Fruit fly (Drosophila melanogaster) Kc167 (cell line): Measurements from ENCODE around the gene Nup58.

Source experiments
- Myc ChIP-seq: fragments of >200 bp; optimal IDR thresholded peaks from 2 replicates; lab custom pipeline; 2017; ENCODE audit warnings: missing external identifiers
- Sin3A ChIP-seq: fragments of >200 bp; optimal IDR thresholded peaks from 2 replicates; lab custom pipeline; 2018; ENCODE audit warnings: missing external identifiers
- h ChIP-seq: fragments of >200 bp; optimal IDR thresholded peaks from 3 replicates; lab custom pipeline; 2018; ENCODE audit warnings: missing external identifiers
- insv ChIP-seq: fragments of >200 bp; optimal IDR thresholded peaks from 3 replicates; lab custom pipeline; 2018; ENCODE audit warnings: missing external identifiers
- psq ChIP-seq: fragments of >200 bp; optimal IDR thresholded peaks from 2 replicates; lab custom pipeline; 2017; ENCODE audit warnings: missing external identifiers
- ttk ChIP-seq: sonication (Bioruptor generic); optimal IDR thresholded peaks from 2 replicates; lab custom pipeline; 2017; ENCODE audit warnings: missing external identifiers

The Nup58 gene

dm6 chr3R:19644094-19644900, 529 bp upstream of the Nup58 start, which contains the start of gene Vha13:
Gene Vha13 (minus strand): TSS chr3R:19644386.
- no peak for TF ChIP-seq psq (lab: Kevin White, UChicago)
- no peak for TF ChIP-seq Myc
- no peak for TF ChIP-seq insv
- no peak for TF ChIP-seq ttk (lab: Kevin White, UChicago)
- TF ChIP-seq Sin3A: no peak
- TF ChIP-seq h: no peak

- TF ChIP-seq psq (lab: Kevin White, UChicago) (no peak), Myc (no peak), ttk (lab: Kevin White, UChicago) (no peak), insv (no peak), Sin3A (no peak), h (no peak)
Observed at dm6 chr3R:19648289-19648916, 3.6 kb downstream of the Nup58 start, which contains the start of the genes CG6195 and CG31220. Gene CG6195 (minus strand): TSS chr3R:19648410. Gene CG31220 (plus strand): TSS chr3R:19648487.

- TF ChIP-seq Sin3A: no peak
- TF ChIP-seq h: no peak
- TF ChIP-seq insv: no peak
- TF ChIP-seq Myc: no peak
- no peak for TF ChIP-seq psq (lab: Kevin White, UChicago)
- no peak for TF ChIP-seq ttk (lab: Kevin White, UChicago)
Observed at dm6 chr3R:19650718-19651117, 5.9 kb downstream of the Nup58 start, which contains the start of gene CG31219. Gene CG31219 (plus strand): TSS chr3R:19651018.

dm6 chr3R:19656455-19656854, 11.6 kb downstream of the Nup58 start:
- TF ChIP-seq Myc (no peak), Sin3A (no peak), insv (no peak), ttk (lab: Kevin White, UChicago) (no peak), h (no peak), psq (lab: Kevin White, UChicago) (no peak)

- TF ChIP-seq h (no peak), ttk (lab: Kevin White, UChicago) (no peak), psq (lab: Kevin White, UChicago) (no peak), Myc (no peak), Sin3A (no peak), insv (no peak)
Observed at dm6 chr3R:19657235-19657634, 12.4 kb downstream of the Nup58 start.

dm6 chr3R:19657766-19658165, 12.9 kb downstream of the Nup58 start, which contains the start of gene CG6184:
Gene CG6184 (minus strand): TSS chr3R:19657866.
- no peak for TF ChIP-seq Sin3A
- no peak for TF ChIP-seq h
- no peak for TF ChIP-seq psq (lab: Kevin White, UChicago)
- no peak for TF ChIP-seq ttk (lab: Kevin White, UChicago)
- no peak for TF ChIP-seq insv

dm6 chr3R:19659448-19659847, 14.6 kb downstream of the Nup58 start, which contains the start of gene ort:
Gene ort (plus strand): TSS chr3R:19659748.
- TF ChIP-seq Sin3A (no peak), Myc (no peak), insv (no peak), psq (lab: Kevin White, UChicago) (no peak), ttk (lab: Kevin White, UChicago) (no peak), h (no peak)

dm6 chr3R:19664713-19665112, 19.9 kb downstream of the Nup58 start, which contains the start of gene CG7432:
Gene CG7432 (plus strand): TSS chr3R:19665007.
- TF ChIP-seq h (no peak), psq (lab: Kevin White, UChicago) (no peak), Myc (no peak), insv (no peak), ttk (lab: Kevin White, UChicago) (no peak), Sin3A (no peak)

dm6 chr3R:19671223-19671991, 26.6 kb downstream of the Nup58 start, which contains the start of gene Naam:
Gene Naam (plus strand): TSS chr3R:19671450.
- no peak for TF ChIP-seq ttk (lab: Kevin White, UChicago)
- no peak for TF ChIP-seq Sin3A
- TF ChIP-seq Myc: no peak
- TF ChIP-seq psq (lab: Kevin White, UChicago): no peak
- TF ChIP-seq insv: no peak
- no peak for TF ChIP-seq h

dm6 chr3R:19672136-19672535, 27.3 kb downstream of the Nup58 start:
- TF ChIP-seq Sin3A (no peak), ttk (lab: Kevin White, UChicago) (no peak), h (no peak), Myc (no peak), psq (lab: Kevin White, UChicago) (no peak), insv (no peak)

dm6 chr3R:19672905-19673304, 28.1 kb downstream of the Nup58 start:
- TF ChIP-seq h (no peak), Myc (no peak), ttk (lab: Kevin White, UChicago) (no peak), psq (lab: Kevin White, UChicago) (no peak), insv (no peak), Sin3A (no peak)

- no peak for TF ChIP-seq Myc
- no peak for TF ChIP-seq ttk (lab: Kevin White, UChicago)
- no peak for TF ChIP-seq insv
- no peak for TF ChIP-seq psq (lab: Kevin White, UChicago)
- no peak for TF ChIP-seq h
- no peak for TF ChIP-seq Sin3A
Observed at dm6 chr3R:19679832-19680231, 35.0 kb downstream of the Nup58 start.
